Worm (Caenorhabditis elegans): ENCODE measurements around the gene F19C6.3.

Gene F19C6.3

ce11 chrX:9999192-9999591 is 9.4 kb downstream of the F19C6.3 start, which contains the start of gene grk-1:
Gene grk-1 (minus strand): TSS chrX:9999208.
- no peak for TF ChIP-seq unc-62 (GFP tag; optimal IDR thresholded peaks at IDR 0.05)

- no peak for TF ChIP-seq unc-62 (GFP tag; optimal IDR thresholded peaks at IDR 0.05)
These were observed 11.2 kb downstream of the F19C6.3 start for ce11 chrX:9997344-9997743.

ce11 chrX:9993100-9993499 is 15.5 kb downstream of the F19C6.3 start:
- TF ChIP-seq unc-62 (GFP tag; optimal IDR thresholded peaks at IDR 0.05), result no peak

ce11 chrX:9988884-9989283 is 19.7 kb downstream of the F19C6.3 start:
- no peak for TF ChIP-seq unc-62 (GFP tag; optimal IDR thresholded peaks at IDR 0.05)

ce11 chrX:9987166-9987565 is 21.4 kb downstream of the F19C6.3 start:
- TF ChIP-seq unc-62 (GFP tag; optimal IDR thresholded peaks at IDR 0.05), result no peak

ce11 chrX:9984889-9985404 is 23.6 kb downstream of the F19C6.3 start, which contains the start of gene F19C6.5:
Gene F19C6.5 (minus strand): TSS chrX:9984939.
- no peak for TF ChIP-seq unc-62 (GFP tag; optimal IDR thresholded peaks at IDR 0.05)

- TF ChIP-seq unc-62 (GFP tag; optimal IDR thresholded peaks at IDR 0.05), result no peak
These were observed 27.3 kb downstream of the F19C6.3 start for ce11 chrX:9981259-9981658.

ce11 chrX:9976206-9976605 is 32.4 kb downstream of the F19C6.3 start, which contains the start of gene mgl-1:
Gene mgl-1 (minus strand): TSS chrX:9976306.
- TF ChIP-seq unc-62 (GFP tag; optimal IDR thresholded peaks at IDR 0.05), result no peak

- TF ChIP-seq unc-62 (GFP tag; optimal IDR thresholded peaks at IDR 0.05), result no peak
These were observed 43.3 kb downstream of the F19C6.3 start, which contains the start of gene pssy-1 for ce11 chrX:9965275-9965674. Gene pssy-1 (plus strand): TSS chrX:9965592.

- no peak for TF ChIP-seq unc-62 (GFP tag; optimal IDR thresholded peaks at IDR 0.05)
These were observed 46.0 kb downstream of the F19C6.3 start for ce11 chrX:9962535-9962934.

ce11 chrX:9958561-9958960 is 50.0 kb downstream of the F19C6.3 start, which contains the start of gene ZC506.1:
Gene ZC506.1 (plus strand): TSS chrX:9958960.
- TF ChIP-seq unc-62 (GFP tag; optimal IDR thresholded peaks at IDR 0.05), result no peak

- TF ChIP-seq unc-62 (GFP tag; optimal IDR thresholded peaks at IDR 0.05), result no peak
These were observed 51.1 kb downstream of the F19C6.3 start for ce11 chrX:9957449-9957848.

- TF ChIP-seq unc-62 (GFP tag; optimal IDR thresholded peaks at IDR 0.05), result no peak
These were observed 52.5 kb downstream of the F19C6.3 start for ce11 chrX:9956052-9956451.
